Fruit fly (Drosophila melanogaster) whole organism, pupa: ENCODE measurements around the gene Pex23.

ENCODE experiments used
- CG14655 ChIP-seq: fragments of 200-800 bp; sonication (Bioruptor generic); optimal IDR thresholded peaks from 3 replicates; lab custom pipeline; 2017; ENCODE audit warnings: mild to moderate bottlenecking, missing biosample characterization, missing genetic modification reagents, missing genetic modification characterization
- CG32121 ChIP-seq: fragments of 200-800 bp; sonication (Bioruptor generic); IDR thresholded peaks from 2 replicates; pipeline ENCODE4 v1.3.6; 2022; ENCODE audit warnings: missing biosample characterization, missing genetic modification characterization
- Ets98B ChIP-seq: fragments of 200-800 bp; sonication (Bioruptor generic); IDR thresholded peaks from 2 replicates; pipeline ENCODE4 v1.3.6; 2022; ENCODE audit warnings: missing biosample characterization, missing genetic modification characterization
- gl ChIP-seq: fragments of 200-800 bp; sonication (Bioruptor generic); optimal IDR thresholded peaks from 2 replicates; lab custom pipeline; 2018; ENCODE audit warnings: missing biosample characterization, mild to moderate bottlenecking, missing genetic modification characterization
- rn ChIP-seq: fragments of 200-800 bp; sonication (Bioruptor generic); IDR thresholded peaks from 2 replicates; pipeline ENCODE4 v1.3.6; 2022; ENCODE audit warnings: missing biosample characterization, missing genetic modification characterization

DNA sequence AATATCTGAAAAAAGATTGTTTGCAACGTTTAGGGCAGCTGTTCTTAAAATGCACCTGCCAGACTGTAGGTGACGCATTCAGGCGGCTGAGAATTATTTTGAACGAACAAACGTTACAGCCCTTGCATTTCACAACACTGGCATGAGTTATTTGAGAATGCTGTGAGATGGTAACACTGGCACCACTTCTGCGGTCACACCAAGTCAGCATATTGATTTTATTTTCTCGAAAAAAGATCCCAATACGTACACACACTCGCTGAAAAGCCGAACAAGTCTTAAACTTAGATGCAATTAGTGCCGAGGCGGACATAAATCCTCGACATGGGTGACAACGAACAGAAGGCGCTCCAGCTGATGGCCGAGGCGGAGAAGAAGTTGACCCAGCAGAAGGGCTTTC, 11.5 kb upstream of the Pex23 start, which contains the start of gene alphaSnap:
- TF ChIP-seq CG14655 (GFP tag; lab: Kevin White, UChicago) (no peak), rn (GFP tag; lab: Robert Waterston, UW) (no peak), gl (tag; lab: Kevin White, UChicago) (no peak), Ets98B (no peak; the same call in 1 of the 2 replicates), CG32121 (no peak)
